Fruit fly (Drosophila melanogaster) whole organism, embryonic: ENCODE results near the gene CG3919.

Experiments
- Asciz ChIP-seq: fragments of 200-800 bp; sonication (Bioruptor generic); optimal IDR thresholded peaks from 2 replicates; lab custom pipeline; 2017; ENCODE audit warnings: missing biosample characterization, mild to moderate bottlenecking, missing genetic modification characterization, missing genetic modification reagents
- Atf6 ChIP-seq: fragments of 200-800 bp; sonication (Bioruptor generic); IDR thresholded peaks from 2 replicates; pipeline ENCODE4 v1.3.6; 2022; ENCODE audit warnings: missing biosample characterization, missing genetic modification characterization
- BtbVII ChIP-seq: fragments of 200-800 bp; sonication (Bioruptor generic); optimal IDR thresholded peaks from 3 replicates; lab custom pipeline; 2017; ENCODE audit warnings: missing biosample characterization, mild to moderate bottlenecking, missing genetic modification characterization
- Bteb2 ChIP-seq: fragments of 200-800 bp; sonication (Bioruptor generic); optimal IDR thresholded peaks from 2 replicates; lab custom pipeline; 2016; ENCODE audit warnings: missing biosample characterization, missing genetic modification characterization
- CG10267 ChIP-seq: fragments of 200-800 bp; sonication (Bioruptor generic); optimal IDR thresholded peaks from 2 replicates; lab custom pipeline; 2018; ENCODE audit warnings: missing biosample characterization, mild to moderate bottlenecking, missing genetic modification characterization, moderate library complexity
- CG12071 ChIP-seq: fragments of 200-800 bp; sonication (Bioruptor generic); optimal IDR thresholded peaks from 3 replicates; lab custom pipeline; 2018; ENCODE audit warnings: missing biosample characterization, mild to moderate bottlenecking, missing genetic modification characterization
- CG1233 ChIP-seq: fragments of 200-800 bp; sonication (Bioruptor generic); optimal IDR thresholded peaks from 4 replicates; lab custom pipeline; 2018; ENCODE audit warnings: missing biosample characterization, mild to moderate bottlenecking, missing genetic modification characterization
- CG13123 ChIP-seq: fragments of 200-800 bp; sonication (Bioruptor generic); optimal IDR thresholded peaks from 2 replicates; lab custom pipeline; 2016; ENCODE audit warnings: missing biosample characterization, missing genetic modification characterization
- CG13287 ChIP-seq: fragments of 200-800 bp; sonication (Bioruptor generic); IDR thresholded peaks from 2 replicates; pipeline ENCODE4 v1.3.6; 2022; ENCODE audit warnings: missing biosample characterization, missing genetic modification characterization; ENCODE audit not compliant: partially characterized antibody
- CG13775 ChIP-seq: fragments of 200-800 bp; sonication (Bioruptor generic); optimal IDR thresholded peaks from 3 replicates; lab custom pipeline; 2017; ENCODE audit warnings: missing biosample characterization, mild to moderate bottlenecking, missing genetic modification characterization
- CG15073 ChIP-seq: fragments of 200-800 bp; sonication (Bioruptor generic); optimal IDR thresholded peaks from 2 replicates; lab custom pipeline; 2016; ENCODE audit warnings: missing biosample characterization, missing genetic modification characterization
- CG17328 ChIP-seq: fragments of 200-800 bp; sonication (Bioruptor generic); IDR thresholded peaks from 2 replicates; pipeline ENCODE4 v1.3.6; 2022; ENCODE audit warnings: missing biosample characterization, missing genetic modification characterization
- CG17359 ChIP-seq: fragments of 200-800 bp; sonication (Bioruptor generic); optimal IDR thresholded peaks from 3 replicates; lab custom pipeline; 2018; ENCODE audit warnings: missing biosample characterization, mild to moderate bottlenecking, missing genetic modification characterization, moderate library complexity
- CG18476 ChIP-seq: fragments of 200-800 bp; sonication (Bioruptor generic); optimal IDR thresholded peaks from 2 replicates; lab custom pipeline; 2016; ENCODE audit warnings: missing biosample characterization, mild to moderate bottlenecking, missing genetic modification characterization
- CG18599 ChIP-seq: fragments of 200-800 bp; sonication (Bioruptor generic); optimal IDR thresholded peaks from 3 replicates; lab custom pipeline; 2017; ENCODE audit warnings: missing biosample characterization, missing genetic modification characterization, mild to moderate bottlenecking, moderate library complexity, missing genetic modification reagents
- CG2120 ChIP-seq: fragments of 200-800 bp; sonication (Bioruptor generic); optimal IDR thresholded peaks from 3 replicates; lab custom pipeline; 2016; ENCODE audit warnings: missing biosample characterization, missing genetic modification characterization
- CG2712 ChIP-seq: fragments of 200-800 bp; optimal IDR thresholded peaks from 3 replicates; lab custom pipeline; 2019; ENCODE audit warnings: missing biosample characterization, mild to moderate bottlenecking, missing genetic modification characterization, moderate library complexity
- CG2889 ChIP-seq: fragments of 200-800 bp; sonication (Bioruptor generic); IDR thresholded peaks from 3 replicates; pipeline ENCODE4 v1.3.6; 2022; ENCODE audit warnings: missing biosample characterization, missing genetic modification characterization
- CG4854 ChIP-seq: fragments of 200-800 bp; sonication (Bioruptor generic); optimal IDR thresholded peaks from 2 replicates; lab custom pipeline; 2016; ENCODE audit warnings: missing biosample characterization, missing genetic modification characterization, inconsistent platforms
- CG8944 ChIP-seq: fragments of 200-800 bp; sonication (Bioruptor generic); optimal IDR thresholded peaks from 3 replicates; lab custom pipeline; 2016; ENCODE audit warnings: missing biosample characterization, missing genetic modification characterization
- Dad ChIP-seq: fragments of 200-800 bp; sonication (Bioruptor generic); optimal IDR thresholded peaks from 3 replicates; lab custom pipeline; 2016; ENCODE audit warnings: missing biosample characterization, missing genetic modification characterization
- Doc3 ChIP-seq: fragments of 200-800 bp; sonication (Bioruptor generic); IDR thresholded peaks from 3 replicates; pipeline ENCODE4 v1.3.6; 2022; ENCODE audit warnings: missing biosample characterization, missing genetic modification characterization; ENCODE audit not compliant: partially characterized antibody
- E2f2 ChIP-seq: fragments of 200-800 bp; sonication (Bioruptor generic); IDR thresholded peaks from 2 replicates; pipeline ENCODE4 v1.3.6; 2022; ENCODE audit warnings: missing biosample characterization, missing genetic modification characterization
- H2.0 ChIP-seq: fragments of 200-800 bp; sonication (Bioruptor generic); IDR thresholded peaks from 2 replicates; pipeline ENCODE4 v1.3.6; 2022; ENCODE audit warnings: missing biosample characterization, missing genetic modification characterization
- HLH4C ChIP-seq: fragments of 200-800 bp; sonication (Bioruptor generic); IDR thresholded peaks from 3 replicates; pipeline ENCODE4 v1.3.6; 2022; ENCODE audit warnings: missing biosample characterization, missing genetic modification characterization; ENCODE audit not compliant: partially characterized antibody
- Hand ChIP-seq: fragments of 200-800 bp; sonication (Bioruptor generic); optimal IDR thresholded peaks from 2 replicates; lab custom pipeline; 2017; ENCODE audit warnings: mild to moderate bottlenecking, missing biosample characterization, missing genetic modification reagents, missing genetic modification characterization
- Kr ChIP-seq: fragments of 200-800 bp; sonication (Bioruptor generic); optimal IDR thresholded peaks from 2 replicates; lab custom pipeline; 2017; ENCODE audit warnings: missing biosample characterization, mild to moderate bottlenecking, missing genetic modification characterization
- Nf-YB ChIP-seq: fragments of 200-800 bp; sonication (Bioruptor generic); optimal IDR thresholded peaks from 3 replicates; lab custom pipeline; 2019; ENCODE audit warnings: missing biosample characterization, mild to moderate bottlenecking, missing genetic modification characterization, moderate library complexity
- Sry-δ ChIP-seq: fragments of 200-800 bp; sonication (Bioruptor generic); optimal IDR thresholded peaks from 2 replicates; lab custom pipeline; 2016; ENCODE audit warnings: missing biosample characterization, missing genetic modification characterization
- Ssrp ChIP-seq: fragments of 200-800 bp; sonication (Bioruptor generic); optimal IDR thresholded peaks from 2 replicates; lab custom pipeline; 2018; ENCODE audit warnings: missing biosample characterization, mild to moderate bottlenecking, missing genetic modification characterization, moderate library complexity
- ab ChIP-seq: fragments of 200-800 bp; sonication (Bioruptor generic); optimal IDR thresholded peaks from 2 replicates; lab custom pipeline; 2016; ENCODE audit warnings: missing biosample characterization, missing genetic modification characterization
- ase ChIP-seq: fragments of 200-800 bp; sonication (Bioruptor generic); IDR thresholded peaks from 3 replicates; pipeline ENCODE4 v1.3.6; 2022; ENCODE audit warnings: missing biosample characterization, missing genetic modification characterization
- caup ChIP-seq: fragments of 200-800 bp; sonication (Bioruptor generic); optimal IDR thresholded peaks from 3 replicates; lab custom pipeline; 2017; ENCODE audit warnings: missing biosample characterization, mild to moderate bottlenecking, missing genetic modification characterization, moderate library complexity; ENCODE audit not compliant: severe bottlenecking
- crc ChIP-seq: fragments of 200-800 bp; sonication (Bioruptor generic); optimal IDR thresholded peaks from 2 replicates; lab custom pipeline; 2016; ENCODE audit warnings: missing biosample characterization, missing genetic modification characterization
- croc ChIP-seq: fragments of 200-800 bp; sonication (Bioruptor generic); conservative IDR thresholded peaks from 3 replicates; pipeline ENCODE4 v1.3.6; 2022; ENCODE audit warnings: missing biosample characterization, missing genetic modification characterization
- dan ChIP-seq: fragments of 200-800 bp; sonication (Bioruptor generic); IDR thresholded peaks from 2 replicates; pipeline ENCODE4 v1.3.6; 2022; ENCODE audit warnings: missing biosample characterization, missing genetic modification characterization
- danr ChIP-seq: fragments of 200-800 bp; sonication (Bioruptor generic); IDR thresholded peaks from 2 replicates; pipeline ENCODE4 v1.3.6; 2022; ENCODE audit warnings: missing biosample characterization, missing genetic modification characterization
- dm ChIP-seq: fragments of 200-800 bp; sonication (Bioruptor generic); optimal IDR thresholded peaks from 3 replicates; lab custom pipeline; 2016; ENCODE audit warnings: missing biosample characterization, missing genetic modification characterization
- en ChIP-seq: fragments of 200-800 bp; sonication (Bioruptor generic); optimal IDR thresholded peaks from 2 replicates; lab custom pipeline; 2016; ENCODE audit warnings: missing biosample characterization, missing genetic modification characterization
- fu2 ChIP-seq: fragments of 200-800 bp; sonication (Bioruptor generic); optimal IDR thresholded peaks from 2 replicates; lab custom pipeline; 2016; ENCODE audit warnings: missing biosample characterization, missing genetic modification characterization
- h ChIP-seq: fragments of >200 bp; optimal IDR thresholded peaks from 2 replicates; lab custom pipeline; 2017
- hbn ChIP-seq: fragments of 200-800 bp; sonication (Bioruptor generic); IDR thresholded peaks from 2 replicates; pipeline ENCODE4 v1.3.6; 2022; ENCODE audit warnings: missing biosample characterization, missing genetic modification characterization; ENCODE audit not compliant: partially characterized antibody
- kay ChIP-seq: fragments of 200-800 bp; sonication (Bioruptor generic); optimal IDR thresholded peaks from 2 replicates; lab custom pipeline; 2016; ENCODE audit warnings: missing biosample characterization, missing genetic modification characterization
- pho ChIP-seq: fragments of 200-800 bp; sonication (Bioruptor generic); optimal IDR thresholded peaks from 2 replicates; lab custom pipeline; 2016; ENCODE audit warnings: missing biosample characterization, missing genetic modification characterization
- scrt ChIP-seq: fragments of 200-800 bp; sonication (Bioruptor generic); optimal IDR thresholded peaks from 2 replicates; lab custom pipeline; 2018; ENCODE audit warnings: missing biosample characterization, mild to moderate bottlenecking, missing genetic modification characterization, moderate library complexity
- slou ChIP-seq: fragments of 200-800 bp; sonication (Bioruptor generic); optimal IDR thresholded peaks from 3 replicates; lab custom pipeline; 2016; ENCODE audit warnings: missing biosample characterization, missing genetic modification characterization
- tup ChIP-seq: fragments of 200-800 bp; sonication (Bioruptor generic); optimal IDR thresholded peaks from 2 replicates; lab custom pipeline; 2016; ENCODE audit warnings: missing biosample characterization, mild to moderate bottlenecking, missing genetic modification characterization, moderate library complexity
- wek ChIP-seq: fragments of 200-800 bp; sonication (Bioruptor generic); optimal IDR thresholded peaks from 3 replicates; lab custom pipeline; 2018; ENCODE audit warnings: missing biosample characterization, mild to moderate bottlenecking, missing genetic modification characterization, moderate library complexity
- zfh2 ChIP-seq: fragments of 200-800 bp; sonication (Bioruptor generic); optimal IDR thresholded peaks from 2 replicates; lab custom pipeline; 2016; ENCODE audit warnings: missing biosample characterization, missing genetic modification characterization

The CG3919 gene

DNA sequence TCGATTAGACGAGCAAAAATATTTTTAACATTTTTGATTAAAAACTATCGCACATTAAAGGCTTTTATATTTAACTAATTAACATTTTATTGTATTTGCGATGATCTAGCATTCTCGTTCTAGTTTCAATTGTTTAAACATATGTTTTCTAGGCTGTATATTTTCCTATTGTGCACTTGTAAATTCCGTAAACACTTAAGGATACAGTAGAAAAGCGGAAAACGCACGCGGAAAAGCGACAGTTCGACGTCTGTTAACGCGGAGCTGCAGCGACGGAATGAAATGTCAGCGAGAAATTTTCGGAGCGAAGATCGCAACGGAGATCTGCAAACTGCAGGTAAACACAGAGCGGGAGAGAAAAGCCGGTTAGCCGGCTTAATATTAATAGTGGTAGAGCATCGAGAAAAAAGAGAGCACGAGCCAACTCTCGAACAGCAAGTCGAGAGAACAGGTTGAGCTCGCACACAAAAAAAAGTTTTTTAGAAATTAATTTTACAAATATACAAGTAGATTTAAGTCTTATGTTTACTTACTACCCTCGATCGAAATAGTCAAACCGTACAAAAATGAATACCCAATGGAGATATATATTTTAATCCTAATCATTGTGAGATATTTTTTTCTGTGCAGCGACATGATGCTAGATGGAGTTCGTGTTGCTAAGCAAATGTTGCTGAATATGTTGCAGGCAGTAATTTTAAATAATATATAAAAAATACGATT, 38.1 kb downstream of the CG3919 start (continued):
- TF ChIP-seq Kr (GFP tag; lab: Kevin White, UChicago) (peak; percentile 63), CG2889 (GFP tag; lab: Robert Waterston, UW) (no peak; the same call in 2 of the 3 replicates), h (no peak), Ssrp (tag; lab: Kevin White, UChicago) (peak; percentile 92), Dad (GFP tag; lab: Kevin White, UChicago) (peak; percentile 78), zfh2 (GFP tag; lab: Kevin White, UChicago) (no peak), Hand (no peak), CG17359 (tag; lab: Kevin White, UChicago) (peak; percentile 95), Bteb2 (GFP tag; lab: Kevin White, UChicago) (peak; percentile 49), tup (peak; percentile 79), kay (GFP tag; lab: Kevin White, UChicago) (peak; percentile 77), CG4854 (GFP tag; lab: Kevin White, UChicago) (peak; percentile 78), en (peak; percentile 83), slou (peak; percentile 54), CG17328 (GFP tag; lab: Robert Waterston, UW) (peak; percentile 97), crc (GFP tag; lab: Kevin White, UChicago) (peak; percentile 70), CG15073 (GFP tag; lab: Kevin White, UChicago) (peak; percentile 9), caup (GFP tag; lab: Kevin White, UChicago) (peak; percentile 77), BtbVII (peak; percentile 79), danr (peak; percentile 73; the same call in 1 of the 2 replicates), CG8944 (GFP tag; lab: Kevin White, UChicago) (peak; percentile 71), dm (peak; percentile 58), Atf6 (GFP tag; lab: Robert Waterston, UW) (no peak; the same call in 1 of the 2 replicates), CG2120 (peak; percentile 66), CG13775 (GFP tag; lab: Kevin White, UChicago) (peak; percentile 89), CG13287 (GFP tag; lab: Robert Waterston, UW) (0 out of 2 replicates have a peak, but pooled peaks have one; percentile 17), fu2 (GFP tag; lab: Kevin White, UChicago) (peak; percentile 41), croc (peak; percentile 84), E2f2 (GFP tag; lab: Robert Waterston, UW) (no peak; the same call in none of the 2 replicates), Sry-δ (GFP tag; lab: Kevin White, UChicago) (peak; percentile 45), ase (peak; percentile 77; the same call in 2 of the 3 replicates), pho (GFP tag; lab: Kevin White, UChicago) (peak; percentile 42), CG18476 (GFP tag; lab: Kevin White, UChicago) (peak; percentile 86), HLH4C (GFP tag; lab: Robert Waterston, UW) (no peak), CG18599 (GFP tag; lab: Kevin White, UChicago) (peak; percentile 80), scrt (peak; percentile 65), H2.0 (GFP tag; lab: Robert Waterston, UW) (peak; percentile 89), Nf-YB (peak; percentile 84), CG12071 (GFP tag; lab: Kevin White, UChicago) (peak; percentile 83), Doc3 (no peak), CG10267 (tag; lab: Kevin White, UChicago) (peak; percentile 93), CG1233 (GFP tag; lab: Kevin White, UChicago) (peak; percentile 90), ab (GFP tag; lab: Kevin White, UChicago) (peak; percentile 62), wek (GFP tag; lab: Kevin White, UChicago) (peak; percentile 68), hbn (no peak), CG2712 (tag; lab: Kevin White, UChicago) (peak; percentile 97), CG13123 (GFP tag; lab: Kevin White, UChicago) (peak; percentile 76), dan (GFP tag; lab: Robert Waterston, UW) (no peak), Asciz (GFP tag; lab: Kevin White, UChicago) (peak; percentile 88)
